Fruit fly (Drosophila melanogaster) whole organism, prepupa: ENCODE results near the gene CalpC.

Experiments
- CG10631 ChIP-seq: fragments of 200-800 bp; sonication (Bioruptor generic); optimal IDR thresholded peaks from 2 replicates; lab custom pipeline; 2016; ENCODE audit warnings: missing biosample characterization, missing genetic modification characterization
- CG11294 ChIP-seq: fragments of 200-800 bp; sonication (Bioruptor generic); IDR thresholded peaks from 2 replicates; pipeline ENCODE4 v1.3.6; 2022; ENCODE audit warnings: missing biosample characterization, missing genetic modification characterization
- CG11902 ChIP-seq: fragments of 200-800 bp; sonication (Bioruptor generic); optimal IDR thresholded peaks from 3 replicates; lab custom pipeline; 2016; ENCODE audit warnings: missing biosample characterization, missing genetic modification characterization
- CG1621 ChIP-seq: fragments of 200-800 bp; sonication (Bioruptor generic); optimal IDR thresholded peaks from 3 replicates; lab custom pipeline; 2018; ENCODE audit warnings: missing biosample characterization, mild to moderate bottlenecking, missing genetic modification characterization
- CG16779 ChIP-seq: fragments of 200-800 bp; sonication (Bioruptor generic); optimal IDR thresholded peaks from 3 replicates; lab custom pipeline; 2017; ENCODE audit warnings: missing biosample characterization, mild to moderate bottlenecking, missing genetic modification characterization
- CG3032 ChIP-seq: fragments of 200-800 bp; optimal IDR thresholded peaks from 2 replicates; lab custom pipeline; 2019; ENCODE audit warnings: missing biosample characterization, mild to moderate bottlenecking, missing genetic modification characterization, moderate library complexity
- CG31627 ChIP-seq: fragments of 200-800 bp; sonication (Bioruptor generic); optimal IDR thresholded peaks from 3 replicates; lab custom pipeline; 2016; ENCODE audit warnings: missing biosample characterization, missing genetic modification characterization
- CG4318 ChIP-seq: fragments of 200-800 bp; sonication (Bioruptor generic); optimal IDR thresholded peaks from 3 replicates; lab custom pipeline; 2017; ENCODE audit warnings: missing biosample characterization, mild to moderate bottlenecking, missing genetic modification characterization
- CG6276 ChIP-seq: fragments of 200-800 bp; sonication (Bioruptor generic); optimal IDR thresholded peaks from 2 replicates; lab custom pipeline; 2017; ENCODE audit warnings: missing biosample characterization, mild to moderate bottlenecking, missing genetic modification characterization
- CG6792 ChIP-seq: fragments of 200-800 bp; sonication (Bioruptor generic); optimal IDR thresholded peaks from 3 replicates; lab custom pipeline; 2016; ENCODE audit warnings: missing biosample characterization, missing genetic modification characterization
- CG6808 ChIP-seq: fragments of 200-800 bp; sonication (Bioruptor generic); optimal IDR thresholded peaks from 3 replicates; lab custom pipeline; 2017; ENCODE audit warnings: missing biosample characterization, missing genetic modification characterization, mild to moderate bottlenecking, moderate library complexity, missing genetic modification reagents
- CG7368 ChIP-seq: fragments of 200-800 bp; sonication (Bioruptor generic); optimal IDR thresholded peaks from 3 replicates; lab custom pipeline; 2016; ENCODE audit warnings: missing biosample characterization, missing genetic modification characterization
- CG8119 ChIP-seq: fragments of 200-800 bp; sonication (Bioruptor generic); IDR thresholded peaks from 3 replicates; pipeline ENCODE4 v1.3.6; 2022; ENCODE audit warnings: missing biosample characterization, missing genetic modification characterization
- CG8319 ChIP-seq: fragments of 200-800 bp; sonication (Bioruptor generic); optimal IDR thresholded peaks from 3 replicates; lab custom pipeline; 2016; ENCODE audit warnings: missing biosample characterization, missing genetic modification characterization
- CG9139 ChIP-seq: fragments of 200-800 bp; sonication (Bioruptor generic); optimal IDR thresholded peaks from 3 replicates; lab custom pipeline; 2017; ENCODE audit warnings: missing biosample characterization, mild to moderate bottlenecking, missing genetic modification characterization
- Eip78C ChIP-seq: fragments of 200-800 bp; sonication (Bioruptor generic); peaks from one replicate; lab custom pipeline; 2016; ENCODE audit warnings: missing biosample characterization, missing genetic modification characterization
- Ets96B ChIP-seq: fragments of 200-800 bp; optimal IDR thresholded peaks from 2 replicates; lab custom pipeline; 2019; ENCODE audit warnings: missing biosample characterization, mild to moderate bottlenecking, missing genetic modification characterization, moderate library complexity
- Hr4 ChIP-seq: fragments of 200-800 bp; sonication (Bioruptor generic); optimal IDR thresholded peaks from 3 replicates; lab custom pipeline; 2016; ENCODE audit warnings: missing biosample characterization, missing genetic modification characterization
- Lpt ChIP-seq: fragments of 200-800 bp; sonication (Bioruptor generic); optimal IDR thresholded peaks from 3 replicates; lab custom pipeline; 2016; ENCODE audit warnings: missing biosample characterization, missing genetic modification characterization
- Met ChIP-seq: fragments of 200-800 bp; sonication (Bioruptor generic); optimal IDR thresholded peaks from 3 replicates; lab custom pipeline; 2016; ENCODE audit warnings: missing biosample characterization, missing genetic modification characterization
- Sox102F ChIP-seq: fragments of 200-800 bp; sonication (Bioruptor generic); optimal IDR thresholded peaks from 2 replicates; lab custom pipeline; 2016; ENCODE audit warnings: missing biosample characterization, mild to moderate bottlenecking, missing genetic modification characterization
- Sox14 ChIP-seq: fragments of 200-800 bp; sonication (Bioruptor generic); optimal IDR thresholded peaks from 3 replicates; lab custom pipeline; 2016; ENCODE audit warnings: missing biosample characterization, missing genetic modification characterization
- Sox15 ChIP-seq: fragments of 200-800 bp; sonication (Bioruptor generic); optimal IDR thresholded peaks from 3 replicates; lab custom pipeline; 2016; ENCODE audit warnings: missing biosample characterization, missing genetic modification characterization
- cyc ChIP-seq: fragments of 200-800 bp; sonication (Bioruptor generic); optimal IDR thresholded peaks from 3 replicates; lab custom pipeline; 2016; ENCODE audit warnings: missing biosample characterization, missing genetic modification characterization
- dsx ChIP-seq: fragments of 200-800 bp; optimal IDR thresholded peaks from 3 replicates; lab custom pipeline; 2019; ENCODE audit warnings: missing biosample characterization, mild to moderate bottlenecking, missing genetic modification characterization, moderate library complexity; ENCODE audit not compliant: poor library complexity, severe bottlenecking
- esn ChIP-seq: fragments of 200-800 bp; sonication (Bioruptor generic); optimal IDR thresholded peaks from 2 replicates; lab custom pipeline; 2016; ENCODE audit warnings: missing biosample characterization, mild to moderate bottlenecking, missing genetic modification characterization, moderate library complexity
- fd59A ChIP-seq: fragments of 200-800 bp; sonication (Bioruptor generic); optimal IDR thresholded peaks from 2 replicates; lab custom pipeline; 2017; ENCODE audit warnings: missing biosample characterization, mild to moderate bottlenecking, missing genetic modification characterization, missing genetic modification reagents
- fd85E ChIP-seq: fragments of 200-800 bp; sonication (Bioruptor generic); optimal IDR thresholded peaks from 3 replicates; lab custom pipeline; 2016; ENCODE audit warnings: missing biosample characterization, missing genetic modification characterization
- fkh ChIP-seq: fragments of 200-800 bp; sonication (Bioruptor generic); optimal IDR thresholded peaks from 3 replicates; lab custom pipeline; 2017; ENCODE audit warnings: missing biosample characterization, mild to moderate bottlenecking, missing genetic modification characterization, moderate library complexity
- lz ChIP-seq: fragments of 200-800 bp; sonication (Bioruptor generic); optimal IDR thresholded peaks from 3 replicates; lab custom pipeline; 2016; ENCODE audit warnings: missing biosample characterization, missing genetic modification characterization
- net ChIP-seq: fragments of 200-800 bp; sonication (Bioruptor generic); optimal IDR thresholded peaks from 3 replicates; lab custom pipeline; 2016; ENCODE audit warnings: missing biosample characterization, missing genetic modification characterization
- ss ChIP-seq, 2 experiments: fragments of 200-800 bp; sonication (Bioruptor generic); optimal IDR thresholded peaks; 2 replicates in 1 of 2; 3 replicates in 1 of 2; lab custom pipeline; 2017 to 2018; ENCODE audit warnings: mild to moderate bottlenecking in 2 of 2, missing biosample characterization in 2 of 2, missing genetic modification characterization in 2 of 2, moderate library complexity in 1 of 2
- svp ChIP-seq: fragments of 200-800 bp; sonication (Bioruptor generic); peaks from one replicate; lab custom pipeline; 2016; ENCODE audit warnings: missing biosample characterization, missing genetic modification characterization
- topi ChIP-seq: fragments of 200-800 bp; sonication (Bioruptor generic); optimal IDR thresholded peaks from 3 replicates; lab custom pipeline; 2016; ENCODE audit warnings: missing biosample characterization, missing genetic modification characterization
- vri ChIP-seq: fragments of 200-800 bp; sonication (Bioruptor generic); optimal IDR thresholded peaks from 3 replicates; lab custom pipeline; 2016; ENCODE audit warnings: missing biosample characterization, mild to moderate bottlenecking, missing genetic modification characterization

CalpC gene

dm6 chrX:16303636-16304035, 21.9 kb upstream of the CalpC start, which contains the start of gene CG3679:
CG3679 (plus strand) TSS chrX:16303870.
- TF ChIP-seq CG3032 (tag; lab: Kevin White, UChicago) (peak; percentile 7), lz (no peak), CG8319 (GFP tag; lab: Kevin White, UChicago) (no peak)
- TF ChIP-seq, all 60 proteins: peak for 1

DNA sequence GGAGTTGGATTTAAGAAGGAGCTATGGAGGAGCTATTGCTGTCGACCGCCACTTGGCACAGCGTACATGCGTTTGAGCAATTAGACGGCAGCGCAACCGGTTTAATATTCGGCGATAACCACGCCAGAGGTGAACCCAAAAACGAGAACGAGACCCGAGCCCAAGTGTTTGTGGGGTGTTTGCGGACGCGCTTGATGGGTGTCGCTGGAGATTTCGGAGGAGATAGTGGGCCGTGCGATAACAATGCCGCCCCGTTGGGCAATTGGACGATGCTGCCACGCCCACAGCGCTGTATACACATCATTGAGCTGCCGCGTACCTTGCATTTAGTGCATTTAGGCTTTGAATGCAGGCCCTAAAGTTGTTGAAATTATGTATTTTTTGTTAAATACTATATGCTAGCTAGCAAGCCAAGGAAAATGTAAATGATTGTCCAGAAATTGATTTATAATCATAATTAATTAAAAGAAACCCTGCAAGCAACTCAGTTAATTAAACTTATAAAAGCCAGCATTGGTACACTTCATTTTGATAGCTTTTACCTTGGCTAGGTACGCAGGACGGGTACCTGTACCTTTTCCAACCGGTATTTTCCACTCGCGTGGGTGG, 17.1 kb upstream of the CalpC start, which contains the start of gene Had1:
Gene Had1 (minus strand): TSS at position 358 of the 609 bp plus-strand sequence.
- TF ChIP-seq Eip78C (GFP tag; lab: Kevin White, UChicago), result peak; percentile 8
- peak; percentile 81 for TF ChIP-seq svp (GFP tag; lab: Kevin White, UChicago)
- no peak for TF ChIP-seq Lpt (GFP tag; lab: Kevin White, UChicago)

dm6 chrX:16308953-16309352, 16.6 kb upstream of the CalpC start:
- peak; percentile 36 for TF ChIP-seq Eip78C (GFP tag; lab: Kevin White, UChicago)
- no peak for TF ChIP-seq CG16779 (tag; lab: Kevin White, UChicago)
- TF ChIP-seq fkh, result peak; percentile 17

DNA sequence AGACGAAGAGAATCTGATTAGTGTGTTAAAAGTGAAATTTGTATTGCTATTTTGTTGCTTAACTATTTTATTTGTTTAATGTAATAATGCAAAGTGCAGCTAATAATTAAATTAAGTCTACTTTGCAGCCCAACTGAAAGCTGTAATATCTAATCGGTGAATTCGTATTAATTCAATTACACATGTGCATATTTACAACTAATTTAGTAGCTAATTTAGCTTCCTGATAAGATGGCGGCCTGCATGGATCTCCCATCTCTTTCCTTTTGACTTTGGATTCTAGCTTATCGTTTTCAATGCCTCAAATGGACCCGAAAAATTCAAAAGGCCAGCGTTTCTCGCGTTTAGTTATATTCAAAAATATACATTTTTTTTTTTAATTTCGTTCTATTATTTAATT, 15.8 kb upstream of the CalpC start:
- TF ChIP-seq CG8119 (GFP tag; lab: Robert Waterston, UW), result no peak

dm6 chrX:16313078-16313875, 12.3 kb upstream of the CalpC start, which contains the start of the genes CG9915 and SWIP:
CG9915 (minus strand) TSS chrX:16313138.
SWIP (plus strand) TSS chrX:16313709.
- TF ChIP-seq Eip78C (GFP tag; lab: Kevin White, UChicago) (peak; percentile 74), dsx (GFP tag; lab: Kevin White, UChicago) (no peak), CG3032 (tag; lab: Kevin White, UChicago) (peak; percentile 7), CG9139 (GFP tag; lab: Kevin White, UChicago) (no peak), esn (GFP tag; lab: Kevin White, UChicago) (peak; percentile 23), CG10631 (GFP tag; lab: Kevin White, UChicago) (no peak), fkh (peak; percentile 53), vri (GFP tag; lab: Kevin White, UChicago) (no peak)

DNA sequence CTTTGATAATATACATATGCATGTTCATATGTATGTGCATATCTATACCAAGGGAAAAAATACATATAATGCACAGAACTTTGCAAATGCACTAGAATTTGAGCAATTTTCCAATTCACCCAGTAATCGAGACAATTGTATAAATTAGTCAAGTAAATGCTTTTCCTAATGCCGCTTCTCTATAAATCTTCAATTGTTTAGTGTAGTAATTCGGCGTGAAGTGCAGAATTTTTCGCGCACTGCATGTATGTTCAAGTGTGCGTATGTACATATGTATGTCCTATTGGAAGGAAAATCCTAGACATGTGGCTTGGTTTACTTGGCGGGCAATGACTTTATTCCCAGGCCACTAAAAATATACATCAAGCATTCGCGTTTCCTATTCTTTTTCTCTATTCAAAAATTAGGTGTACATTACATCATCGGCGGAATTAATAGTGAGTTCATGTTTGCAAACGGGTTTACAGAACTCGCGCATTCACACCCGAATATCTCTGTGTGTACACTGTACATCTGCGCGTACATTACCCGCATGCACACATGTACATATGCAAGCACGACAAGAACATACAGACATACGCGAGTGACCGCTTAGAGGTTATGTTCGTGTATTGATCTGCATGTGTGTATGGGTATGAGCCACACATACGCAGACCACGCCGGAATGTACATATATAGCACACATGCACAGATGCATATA, 6.6 kb upstream of the CalpC start:
- TF ChIP-seq CG11294 (GFP tag; lab: Robert Waterston, UW), result 0 out of 2 replicates have a peak, but pooled peaks have one; percentile 44
- no peak for TF ChIP-seq CG7368 (GFP tag; lab: Kevin White, UChicago)
- peak; percentile 71 for TF ChIP-seq Sox14 (GFP tag; lab: Kevin White, UChicago)
- no peak for TF ChIP-seq CG9139 (GFP tag; lab: Kevin White, UChicago)
- TF ChIP-seq Sox102F (GFP tag; lab: Kevin White, UChicago), result no peak
- TF ChIP-seq topi, result peak; percentile 66
- peak; percentile 72 for TF ChIP-seq svp (GFP tag; lab: Kevin White, UChicago)
- TF ChIP-seq fd85E (GFP tag; lab: Kevin White, UChicago), result peak; percentile 10
- TF ChIP-seq cyc (GFP tag; lab: Kevin White, UChicago), result peak; percentile 64
- TF ChIP-seq CG1621 (tag; lab: Kevin White, UChicago), result peak; percentile 52
- peak; percentile 74 for TF ChIP-seq Ets96B (tag; lab: Kevin White, UChicago)
- peak; percentile 49 for TF ChIP-seq dsx (GFP tag; lab: Kevin White, UChicago)
- peak; percentile 58 for TF ChIP-seq CG4318 (GFP tag; lab: Kevin White, UChicago)
- TF ChIP-seq CG6276 (GFP tag; lab: Kevin White, UChicago), result peak; percentile 22
- TF ChIP-seq CG31627, result peak; percentile 65
- peak; percentile 87 for TF ChIP-seq vri (GFP tag; lab: Kevin White, UChicago)
- peak; percentile 51 for TF ChIP-seq CG11902 (GFP tag; lab: Kevin White, UChicago)
- peak; percentile 78 for TF ChIP-seq CG8119 (GFP tag; lab: Robert Waterston, UW)
- peak; percentile 44 for TF ChIP-seq CG6808
- peak; percentile 42 for TF ChIP-seq lz
- TF ChIP-seq CG6792 (GFP tag; lab: Kevin White, UChicago), result peak; percentile 69
- peak; percentile 83 for TF ChIP-seq net (GFP tag; lab: Kevin White, UChicago)
- TF ChIP-seq ss (GFP tag; optimal IDR thresholded peaks at IDR 0.05; lab: Kevin White, UChicago), result peak; percentile 6 to 54
- TF ChIP-seq fd59A, result peak; percentile 57
- no peak for TF ChIP-seq Met
- peak; percentile 60 for TF ChIP-seq Sox15 (GFP tag; lab: Kevin White, UChicago)
- peak; percentile 79 for TF ChIP-seq Hr4 (GFP tag; lab: Kevin White, UChicago)
